Fruit fly (Drosophila melanogaster) whole organism, pupa: ENCODE results near the gene Sfp38D.

Experiments
- CG10348 ChIP-seq: fragments of 200-800 bp; sonication (Bioruptor generic); IDR thresholded peaks from 2 replicates; pipeline ENCODE4 v1.3.6; 2022; ENCODE audit warnings: missing biosample characterization, missing genetic modification characterization
- CG12605 ChIP-seq: fragments of 200-800 bp; sonication (Bioruptor generic); IDR thresholded peaks from 2 replicates; pipeline ENCODE4 v1.3.6; 2022; ENCODE audit warnings: missing biosample characterization, missing genetic modification characterization
- CG17806 ChIP-seq: fragments of 200-800 bp; sonication (Bioruptor generic); optimal IDR thresholded peaks from 2 replicates; lab custom pipeline; 2018; ENCODE audit warnings: missing biosample characterization, mild to moderate bottlenecking, missing genetic modification characterization, moderate library complexity
- CG32121 ChIP-seq: fragments of 200-800 bp; sonication (Bioruptor generic); IDR thresholded peaks from 2 replicates; pipeline ENCODE4 v1.3.6; 2022; ENCODE audit warnings: missing biosample characterization, missing genetic modification characterization
- CG34367 ChIP-seq: fragments of 200-800 bp; sonication (Bioruptor generic); optimal IDR thresholded peaks from 2 replicates; lab custom pipeline; 2018; ENCODE audit warnings: missing biosample characterization, mild to moderate bottlenecking, missing genetic modification characterization
- CG4496 ChIP-seq: fragments of 200-800 bp; sonication (Bioruptor generic); IDR thresholded peaks from 3 replicates; pipeline ENCODE4 v1.3.6; 2022; ENCODE audit warnings: missing biosample characterization, missing genetic modification characterization
- CG8159 ChIP-seq: fragments of 200-800 bp; sonication (Bioruptor generic); optimal IDR thresholded peaks from 3 replicates; lab custom pipeline; 2018; ENCODE audit warnings: missing biosample characterization, mild to moderate bottlenecking, missing genetic modification characterization, moderate library complexity
- EcR ChIP-seq: fragments of 200-800 bp; sonication (Bioruptor generic); optimal IDR thresholded peaks from 3 replicates; lab custom pipeline; 2019; ENCODE audit warnings: missing biosample characterization, missing genetic modification characterization, mild to moderate bottlenecking, moderate library complexity, missing genetic modification reagents
- Pif1A ChIP-seq: fragments of 200-800 bp; sonication (Bioruptor generic); optimal IDR thresholded peaks from 3 replicates; lab custom pipeline; 2016; ENCODE audit warnings: missing biosample characterization, missing genetic modification characterization
- fd96Ca ChIP-seq: fragments of 200-800 bp; sonication (Bioruptor generic); IDR thresholded peaks from 3 replicates; pipeline ENCODE4 v1.3.6; 2022; ENCODE audit warnings: missing biosample characterization, missing genetic modification characterization
- gl ChIP-seq: fragments of 200-800 bp; sonication (Bioruptor generic); optimal IDR thresholded peaks from 2 replicates; lab custom pipeline; 2018; ENCODE audit warnings: missing biosample characterization, mild to moderate bottlenecking, missing genetic modification characterization

The Sfp38D gene

dm6 chr2L:20688722-20689121 lies 48.0 kb downstream of the Sfp38D start:
- TF ChIP-seq CG12605 = no peak
- TF ChIP-seq CG10348 (GFP tag; lab: Robert Waterston, UW) = no peak
- no peak for TF ChIP-seq CG4496 (GFP tag; lab: Robert Waterston, UW)
- no peak for TF ChIP-seq EcR
- no peak for TF ChIP-seq CG34367
- no peak for TF ChIP-seq fd96Ca
- TF ChIP-seq CG8159 (tag; lab: Kevin White, UChicago) = no peak
- TF ChIP-seq Pif1A (GFP tag; lab: Kevin White, UChicago) = no peak
- TF ChIP-seq CG32121 (GFP tag; lab: Robert Waterston, UW) = no peak
- TF ChIP-seq CG17806 (tag; lab: Kevin White, UChicago) = no peak

- TF ChIP-seq CG17806 (tag; lab: Kevin White, UChicago) = no peak
- TF ChIP-seq CG12605 = no peak
- 0 out of 3 replicates have a peak, but pooled peaks have one; percentile 18 for TF ChIP-seq CG4496 (GFP tag; lab: Robert Waterston, UW)
- no peak for TF ChIP-seq gl (tag; lab: Kevin White, UChicago)
Observed at dm6 chr2L:20690055-20690454, 49.3 kb downstream of the Sfp38D start.
